Worm (Caenorhabditis elegans) whole organism, L2 larva: ENCODE data around the gene M03F4.4.

Experiments
- R02D3.7 ChIP-seq: fragments of 150-350 bp; optimal IDR thresholded peaks from 2 replicates; lab custom pipeline; 2014; ENCODE audit warnings: missing biosample characterization, missing genetic modification characterization
- Y55F3AM.14 ChIP-seq: fragments of 200-800 bp; sonication (Bioruptor generic); optimal IDR thresholded peaks from 2 replicates; lab custom pipeline; 2018; ENCODE audit warnings: mild to moderate bottlenecking, missing genetic modification characterization, missing compliant biosample characterization
- alr-1 ChIP-seq: fragments of 150-350 bp; optimal IDR thresholded peaks from 2 replicates; lab custom pipeline; 2014; ENCODE audit warnings: missing biosample characterization, missing genetic modification characterization
- aly-2 ChIP-seq: fragments of 150-350 bp; optimal IDR thresholded peaks from 2 replicates; lab custom pipeline; 2014; ENCODE audit warnings: missing biosample characterization, missing genetic modification characterization
- blmp-1 ChIP-seq: sonication (generic microtip); optimal IDR thresholded peaks from 2 replicates; lab custom pipeline; 2017; ENCODE audit warnings: missing genetic modification characterization, mild to moderate bottlenecking, missing compliant biosample characterization, antibody characterized with exemption, moderate library complexity; ENCODE audit not compliant: insufficient read depth
- egl-27 ChIP-seq: sonication (generic microtip); optimal IDR thresholded peaks from 3 replicates; lab custom pipeline; 2017; ENCODE audit warnings: missing biosample characterization, missing genetic modification reagents, missing genetic modification characterization
- elt-1 ChIP-seq: fragments of 150-350 bp; optimal IDR thresholded peaks from 2 replicates; lab custom pipeline; 2014; ENCODE audit warnings: missing biosample characterization, missing genetic modification characterization
- lin-11 ChIP-seq: fragments of 150-350 bp; sonication (generic microtip); optimal IDR thresholded peaks from 2 replicates; lab custom pipeline; 2014; ENCODE audit warnings: missing biosample characterization, missing genetic modification characterization, inconsistent platforms, mixed read lengths
- lin-13 ChIP-seq: fragments of 150-350 bp; optimal IDR thresholded peaks from 2 replicates; lab custom pipeline; 2014; ENCODE audit warnings: missing biosample characterization, missing genetic modification reagents, missing genetic modification characterization
- mab-5 ChIP-seq: fragments of 150-350 bp; optimal IDR thresholded peaks from 2 replicates; lab custom pipeline; 2014; ENCODE audit warnings: missing biosample characterization, missing genetic modification characterization
- nhr-23 ChIP-seq: fragments of 150-350 bp; optimal IDR thresholded peaks from 2 replicates; lab custom pipeline; 2014; ENCODE audit warnings: missing biosample characterization, missing genetic modification reagents, missing genetic modification characterization
- nhr-25 ChIP-seq: fragments of 150-350 bp; sonication (generic microtip); optimal IDR thresholded peaks from 3 replicates; lab custom pipeline; 2014; ENCODE audit warnings: missing biosample characterization, missing genetic modification characterization
- peb-1 ChIP-seq: fragments of 150-350 bp; optimal IDR thresholded peaks from 2 replicates; lab custom pipeline; 2014; ENCODE audit warnings: missing biosample characterization, missing genetic modification characterization
- skn-1 ChIP-seq: sonication (generic microtip); optimal IDR thresholded peaks from 2 replicates; lab custom pipeline; 2017; ENCODE audit warnings: missing biosample characterization, missing genetic modification characterization
- sma-3 ChIP-seq: sonication (generic microtip); optimal IDR thresholded peaks from 2 replicates; lab custom pipeline; 2016; ENCODE audit warnings: missing genetic modification reagents, missing genetic modification characterization, missing compliant biosample characterization
- sma-9 ChIP-seq, 2 experiments: fragments of 150-350 bp in 1 of 2; sonication (generic microtip) in 1 of 2; optimal IDR thresholded peaks; 2 replicates each; lab custom pipeline; 2014 to 2016; ENCODE audit warnings: missing genetic modification characterization in 2 of 2, mild to moderate bottlenecking in 1 of 2, missing biosample characterization in 1 of 2, missing compliant biosample characterization in 1 of 2, missing genetic modification reagents in 1 of 2, moderate library complexity in 1 of 2
- unc-55 ChIP-seq: fragments of 150-350 bp; sonication (generic microtip); optimal IDR thresholded peaks from 3 replicates; lab custom pipeline; 2014; ENCODE audit warnings: missing biosample characterization, missing genetic modification reagents, missing genetic modification characterization
- unc-62 ChIP-seq: fragments of 150-350 bp; optimal IDR thresholded peaks from 2 replicates; lab custom pipeline; 2014; ENCODE audit warnings: missing biosample characterization, missing genetic modification reagents, missing genetic modification characterization
- ztf-4 ChIP-seq: fragments of 150-350 bp; optimal IDR thresholded peaks from 2 replicates; lab custom pipeline; 2014; ENCODE audit warnings: missing biosample characterization, missing genetic modification characterization

The M03F4.4 gene

ce11 chrX:4915879-4916278 lies 41.3 kb downstream of the M03F4.4 start, which contains the start of gene ifa-4:
TSS of gene ifa-4 (minus strand) at chrX:4915979.
- TF ChIP-seq egl-27 (tag; lab: Kevin White, UChicago): no peak

- no peak for TF ChIP-seq aly-2 (tag; lab: Kevin White, UChicago)
- no peak for TF ChIP-seq blmp-1 (tag; lab: Kevin White, UChicago)
- TF ChIP-seq mab-5 (tag; lab: Kevin White, UChicago): no peak
- TF ChIP-seq R02D3.7 (tag; lab: Kevin White, UChicago): no peak
- no peak for TF ChIP-seq egl-27 (tag; lab: Kevin White, UChicago)
- no peak for TF ChIP-seq Y55F3AM.14 (GFP tag; lab: Kevin White, UChicago)
- TF ChIP-seq peb-1 (tag; lab: Kevin White, UChicago): no peak
- TF ChIP-seq lin-11 (tag; lab: Kevin White, UChicago): no peak
- no peak for TF ChIP-seq ztf-4 (tag; lab: Kevin White, UChicago)
- no peak for TF ChIP-seq alr-1 (tag; lab: Kevin White, UChicago)
- TF ChIP-seq elt-1 (tag; lab: Kevin White, UChicago): no peak
- no peak for TF ChIP-seq nhr-23 (tag; lab: Kevin White, UChicago)
- TF ChIP-seq unc-55 (GFP tag; lab: Kevin White, UChicago): no peak
- TF ChIP-seq skn-1: no peak
- TF ChIP-seq lin-13: no peak
These were observed 42.8 kb downstream of the M03F4.4 start for ce11 chrX:4914464-4914863.

- TF ChIP-seq sma-3 (GFP tag; lab: Kevin White, UChicago) (peak; percentile 33), sma-9 (GFP tag; optimal IDR thresholded peaks at IDR 0.05; lab: Kevin White, UChicago) (peak; percentile 38), sma-9 (tag; optimal IDR thresholded peaks at IDR 0.05; lab: Kevin White, UChicago) (no peak), unc-62 (GFP tag; lab: Kevin White, UChicago) (no peak), nhr-25 (tag; lab: Kevin White, UChicago) (peak; percentile 26)
These were observed 45.8 kb downstream of the M03F4.4 start for ce11 chrX:4911287-4911876.
